Worm (Caenorhabditis elegans) whole organism, dauer: ENCODE data around the gene npr-18.

Experiments
- unc-62 ChIP-seq: sonication (generic microtip); optimal IDR thresholded peaks from 2 replicates; lab custom pipeline; 2017; ENCODE audit warnings: missing biosample characterization, missing genetic modification reagents, missing genetic modification characterization

Gene npr-18

DNA sequence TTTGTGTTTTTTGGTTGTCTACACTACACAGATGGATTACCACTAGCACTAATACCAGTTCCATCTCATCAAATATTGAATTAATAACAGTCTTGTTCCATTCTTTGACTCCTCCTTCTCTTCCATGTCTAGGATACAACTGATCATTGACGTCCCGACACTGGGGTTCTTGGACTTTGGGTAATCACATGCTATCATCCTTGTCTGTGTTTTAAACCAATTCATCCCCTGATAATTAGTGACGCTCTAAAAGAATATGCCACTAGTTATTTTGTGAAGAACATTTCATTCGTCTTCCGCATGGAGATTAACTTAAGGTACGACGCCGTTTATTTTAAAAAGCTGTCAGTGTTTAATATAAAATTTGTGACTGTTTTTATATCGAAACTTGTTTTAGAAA, at the start of gene npr-18:
TSS of gene npr-18 (plus strand) at position 301 of the 400 bp plus-strand sequence.
- no peak for TF ChIP-seq unc-62 (GFP tag; lab: Kevin White, UChicago)

DNA sequence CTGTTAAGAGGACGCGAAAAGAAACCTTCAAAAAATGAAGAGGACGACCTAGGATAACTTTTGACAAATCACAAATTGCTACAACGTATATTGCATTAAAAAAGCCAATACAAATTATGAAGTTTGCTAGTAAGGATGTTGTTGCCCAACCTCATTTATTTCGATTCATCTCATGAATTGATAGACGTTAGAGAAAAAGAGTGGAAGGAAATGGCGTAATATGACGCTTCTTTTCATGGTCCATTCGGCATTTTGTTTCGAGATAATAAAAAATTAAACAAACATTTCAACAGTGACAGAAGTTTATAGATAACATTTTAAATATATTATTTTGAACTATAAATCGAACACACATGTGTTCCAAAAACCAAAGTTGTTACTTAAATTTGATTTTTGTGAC, 49.6 kb upstream of the npr-18 start:
- TF ChIP-seq unc-62 (GFP tag; lab: Kevin White, UChicago), result no peak

- no peak for TF ChIP-seq unc-62 (GFP tag; lab: Kevin White, UChicago)
Observed at ce11 chrX:9642775-9643461, 47.6 kb upstream of the npr-18 start.

- no peak for TF ChIP-seq unc-62 (GFP tag; lab: Kevin White, UChicago)
Observed at ce11 chrX:9648098-9648574, 42.4 kb upstream of the npr-18 start, which contains the start of gene F34H10.4. F34H10.4 (plus strand) TSS chrX:9648524.

DNA sequence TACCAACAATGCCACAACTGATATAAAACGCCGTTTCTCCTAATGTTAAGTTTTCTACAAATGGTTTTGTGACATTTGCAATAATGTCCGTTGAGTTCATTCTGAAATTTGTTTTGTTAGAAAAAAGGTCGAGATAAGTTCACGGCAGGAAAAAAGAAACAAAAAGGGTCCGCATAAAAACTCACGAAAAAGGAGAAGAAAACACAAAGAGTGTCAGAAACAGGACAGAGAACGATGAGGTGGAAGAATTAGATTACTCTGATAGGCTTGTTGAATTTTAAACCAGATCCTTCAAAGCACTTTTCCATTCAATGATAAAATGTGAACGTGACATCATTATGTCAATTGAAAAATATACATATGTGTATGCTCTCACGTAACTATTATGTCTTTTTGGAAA, 37.5 kb upstream of the npr-18 start, which contains the start of gene aex-2:
TSS of gene aex-2 (minus strand) at position 101 of the 400 bp plus-strand sequence.
- TF ChIP-seq unc-62 (GFP tag; lab: Kevin White, UChicago), result no peak

ce11 chrX:9653478-9653877, 37.1 kb upstream of the npr-18 start:
- TF ChIP-seq unc-62 (GFP tag; lab: Kevin White, UChicago), result no peak

ce11 chrX:9654232-9654631, 36.3 kb upstream of the npr-18 start:
- TF ChIP-seq unc-62 (GFP tag; lab: Kevin White, UChicago), result no peak

ce11 chrX:9656772-9657171, 33.8 kb upstream of the npr-18 start:
- no peak for TF ChIP-seq unc-62 (GFP tag; lab: Kevin White, UChicago)

ce11 chrX:9665944-9666343, 24.6 kb upstream of the npr-18 start:
- no peak for TF ChIP-seq unc-62 (GFP tag; lab: Kevin White, UChicago)

DNA sequence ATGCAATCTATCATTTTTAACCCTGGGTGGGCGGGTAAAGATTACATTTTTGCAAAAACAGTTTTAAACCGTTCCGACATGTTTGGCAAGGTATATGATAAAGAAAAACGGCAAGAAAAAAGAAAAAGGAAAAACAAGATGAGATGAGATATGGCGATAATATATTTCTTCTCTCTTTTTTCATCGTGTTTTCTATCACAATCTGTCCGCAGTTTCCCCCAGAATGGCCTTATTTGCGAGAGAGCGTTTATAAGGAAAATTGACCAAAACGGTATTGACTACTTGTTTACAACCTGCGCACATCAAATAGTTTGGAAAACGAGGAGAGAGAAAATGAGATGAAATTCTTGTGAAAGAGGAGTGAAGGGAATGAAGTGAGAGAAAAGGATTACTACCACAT, 23.2 kb upstream of the npr-18 start:
- no peak for TF ChIP-seq unc-62 (GFP tag; lab: Kevin White, UChicago)

DNA sequence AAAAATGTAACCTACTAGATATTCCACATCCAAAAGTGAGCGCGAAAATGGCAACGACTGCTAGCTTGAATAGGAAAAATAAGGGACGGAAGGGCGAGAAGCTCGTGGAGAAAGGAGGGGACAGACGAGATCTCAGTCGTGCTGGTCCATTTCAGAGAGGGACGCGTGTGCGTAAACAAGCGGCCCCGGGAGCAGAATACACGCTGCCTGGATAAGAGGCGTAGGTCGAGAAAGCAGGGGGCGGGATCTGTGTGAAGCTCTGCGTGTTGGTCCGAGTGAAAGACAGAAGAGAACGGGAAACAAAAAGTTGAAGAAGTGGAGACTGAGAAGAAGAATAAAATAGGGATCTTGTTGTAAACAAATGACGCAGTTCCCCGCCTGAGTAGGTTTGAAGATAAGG, 22.0 kb upstream of the npr-18 start, which contains the start of gene T14B1.1:
TSS of gene T14B1.1 (minus strand) at position 170 of the 400 bp plus-strand sequence.
- TF ChIP-seq unc-62 (GFP tag; lab: Kevin White, UChicago), result no peak

DNA sequence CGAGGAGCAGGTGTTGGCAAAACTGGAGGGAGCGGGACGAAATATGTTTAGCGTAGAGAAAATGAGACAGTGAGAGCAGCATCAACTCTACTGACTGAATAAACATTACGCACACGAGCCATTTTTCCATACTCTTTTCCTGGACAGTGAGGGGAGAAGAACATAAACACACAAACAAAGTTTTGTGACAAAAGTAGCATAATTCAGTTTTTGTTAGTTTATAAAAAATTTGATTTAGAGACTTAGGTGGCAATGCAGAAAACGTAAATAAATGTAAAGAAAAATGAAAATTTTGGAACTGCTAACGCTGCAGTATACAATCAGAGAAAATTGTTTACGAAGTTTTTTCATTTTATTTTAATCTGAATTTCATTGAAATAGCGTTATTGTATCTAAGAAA, 17.3 kb upstream of the npr-18 start:
- no peak for TF ChIP-seq unc-62 (GFP tag; lab: Kevin White, UChicago)

ce11 chrX:9674799-9675198, 15.7 kb upstream of the npr-18 start, which contains the start of gene C43C3.4:
C43C3.4 (minus strand) TSS chrX:9674899.
- no peak for TF ChIP-seq unc-62 (GFP tag; lab: Kevin White, UChicago)

ce11 chrX:9676009-9676408, 14.5 kb upstream of the npr-18 start:
- TF ChIP-seq unc-62 (GFP tag; lab: Kevin White, UChicago), result no peak

DNA sequence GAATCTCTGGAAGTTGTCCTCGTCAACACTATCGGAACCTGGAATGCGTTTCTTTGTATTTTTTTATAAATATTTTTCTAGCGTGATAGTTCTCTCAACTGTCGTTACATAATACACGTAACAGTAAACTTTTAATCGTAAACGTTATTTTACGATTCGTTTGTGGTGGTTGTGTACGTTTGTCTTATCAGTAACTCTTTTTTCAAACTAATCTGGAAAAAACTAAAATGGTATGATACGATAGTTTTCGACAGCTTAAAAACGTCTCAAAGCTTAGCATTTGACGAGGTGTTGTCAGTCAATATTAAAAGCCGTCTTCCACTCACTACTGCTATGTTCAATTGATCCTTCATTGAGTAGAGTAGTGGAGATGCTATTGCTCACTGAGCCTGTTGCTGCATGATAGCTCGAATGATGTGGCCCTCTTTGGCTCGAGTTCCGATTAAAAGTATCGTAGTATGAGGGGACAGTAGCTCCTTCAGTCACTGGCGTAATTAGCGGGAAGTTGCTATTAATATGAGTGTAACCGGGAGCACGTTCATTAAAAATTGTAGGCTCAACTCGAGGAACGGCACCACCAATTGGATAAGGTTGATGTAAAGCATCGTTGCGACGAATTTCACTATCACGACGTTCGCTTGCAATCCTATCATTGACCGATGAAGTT, 13.6 kb upstream of the npr-18 start:
- no peak for TF ChIP-seq unc-62 (GFP tag; lab: Kevin White, UChicago)

DNA sequence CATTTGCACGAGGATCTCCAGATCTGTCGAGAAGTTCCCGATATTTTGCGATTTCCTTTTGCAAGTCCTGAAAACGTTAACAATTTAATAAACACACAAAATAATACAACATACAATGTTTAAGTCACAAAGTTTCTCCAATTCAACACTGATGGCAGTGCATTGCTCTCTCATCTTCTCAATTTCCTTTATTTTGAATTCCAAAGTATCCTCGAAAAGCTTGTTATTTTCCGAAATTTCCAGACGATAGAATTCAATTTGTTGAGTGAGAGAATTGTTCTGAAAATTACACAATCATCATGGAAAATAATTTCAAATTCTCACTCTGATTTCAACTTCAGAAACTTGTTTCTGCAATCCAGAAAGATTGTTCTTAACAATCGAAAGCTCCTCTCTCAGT, 12.6 kb upstream of the npr-18 start:
- TF ChIP-seq unc-62 (GFP tag; lab: Kevin White, UChicago), result no peak

DNA sequence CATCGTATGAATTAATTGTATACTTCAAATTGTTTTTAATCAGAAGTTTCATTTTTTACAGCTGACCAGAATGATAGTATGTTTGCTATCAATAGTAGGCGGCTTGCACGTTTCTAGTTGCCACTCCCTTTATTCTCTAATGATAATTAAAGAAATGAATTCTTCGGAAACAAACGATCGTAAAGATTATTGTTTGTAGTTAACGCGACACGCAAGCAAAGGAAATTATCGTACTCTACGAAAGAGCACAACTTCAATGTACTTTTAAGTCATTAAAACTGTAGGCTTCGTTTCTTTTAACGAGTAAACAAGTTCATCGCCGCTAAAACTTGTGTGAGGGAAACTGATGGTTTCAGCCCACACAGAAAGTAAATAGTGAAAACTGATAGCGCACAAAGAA, 11.1 kb upstream of the npr-18 start:
- TF ChIP-seq unc-62 (GFP tag; lab: Kevin White, UChicago), result no peak
